Fruit fly (Drosophila melanogaster): ENCODE data around the gene Rev1.

Gene Rev1

DNA sequence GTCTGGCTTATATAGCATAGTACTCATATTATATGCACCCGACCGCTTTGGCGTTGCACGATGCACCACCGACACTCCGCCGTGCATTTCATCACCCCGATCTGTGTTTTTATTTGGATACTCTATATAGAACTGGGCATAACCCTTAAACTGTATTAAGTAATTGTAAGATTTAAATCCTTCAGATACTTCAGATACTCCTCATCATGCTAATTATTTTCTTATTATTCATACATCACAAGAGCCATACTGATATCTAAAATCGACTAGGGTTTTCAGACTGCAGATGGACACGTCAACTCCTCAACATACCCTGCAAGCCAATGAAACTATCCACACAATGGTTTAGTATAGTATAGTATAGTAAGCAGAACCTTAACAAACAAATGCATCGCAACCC, 30.6 kb upstream of the Rev1 start (continued):
- no peak for TF ChIP-seq pan (optimal IDR thresholded peaks at IDR 0.05)
- no peak for TF ChIP-seq pan (GFP tag; optimal IDR thresholded peaks at IDR 0.05 in 1 of 2, IDR thresholded peaks at IDR 0.05 in 1 of 2)
- peak; percentile 34; the same call in 1 of the 2 replicates for TF ChIP-seq HLH3B (GFP tag; IDR thresholded peaks at IDR 0.05)
- TF ChIP-seq abd-A (tag; optimal IDR thresholded peaks at IDR 0.05), result no peak
- no peak for TF ChIP-seq CG8765 (GFP tag; IDR thresholded peaks at IDR 0.05)
- TF ChIP-seq hbn (GFP tag; IDR thresholded peaks at IDR 0.05; ENCODE audit: partially characterized antibody), result no peak
- TF ChIP-seq Opbp (GFP tag; IDR thresholded peaks at IDR 0.05; ENCODE audit: partially characterized antibody), result no peak
- TF ChIP-seq shn (GFP tag; optimal IDR thresholded peaks at IDR 0.05), result no peak
- TF ChIP-seq grau (tag; optimal IDR thresholded peaks at IDR 0.05), result no peak
- TF ChIP-seq CG12769 (tag; optimal IDR thresholded peaks at IDR 0.05), result no peak
- no peak for TF ChIP-seq tup (GFP tag; optimal IDR thresholded peaks at IDR 0.05)
- TF ChIP-seq tll (GFP tag; optimal IDR thresholded peaks at IDR 0.05), result no peak
- TF ChIP-seq CG33557 (GFP tag; optimal IDR thresholded peaks at IDR 0.05), result no peak
- no peak for TF ChIP-seq ham (GFP tag; IDR thresholded peaks at IDR 0.05)
- TF ChIP-seq nau (GFP tag; optimal IDR thresholded peaks at IDR 0.05), result no peak
- no peak for TF ChIP-seq schlank (tag; optimal IDR thresholded peaks at IDR 0.05)
- TF ChIP-seq Dp (GFP tag; optimal IDR thresholded peaks at IDR 0.05), result no peak
- TF ChIP-seq her (GFP tag; optimal IDR thresholded peaks at IDR 0.05), result no peak
- no peak for TF ChIP-seq dimm (GFP tag; IDR thresholded peaks at IDR 0.05)
- TF ChIP-seq CG4424 (GFP tag; optimal IDR thresholded peaks at IDR 0.05), result peak; percentile 1
- 0 out of 2 replicates have a peak, but pooled peaks have one; percentile 20 for TF ChIP-seq Rx (GFP tag; IDR thresholded peaks at IDR 0.05)
- TF ChIP-seq Dip2 (GFP tag; IDR thresholded peaks at IDR 0.05), result no peak
- peak; percentile 55; the same call in 1 of the 3 replicates for TF ChIP-seq ci (GFP tag; IDR thresholded peaks at IDR 0.05)
- TF ChIP-seq CG11695 (GFP tag; IDR thresholded peaks at IDR 0.05), result no peak
- TF ChIP-seq CG3281 (GFP tag; optimal IDR thresholded peaks at IDR 0.05), result no peak
- peak; percentile 23; the same call in 2 of the 4 replicates for TF ChIP-seq Gug (GFP tag; IDR thresholded peaks at IDR 0.05)
- TF ChIP-seq sima (GFP tag; optimal IDR thresholded peaks at IDR 0.05), result no peak
- TF ChIP-seq Nf-YB (GFP tag; optimal IDR thresholded peaks at IDR 0.05), result no peak
- no peak for TF ChIP-seq Hand (GFP tag; optimal IDR thresholded peaks at IDR 0.05)
- no peak for TF ChIP-seq Neu2 (GFP tag; optimal IDR thresholded peaks at IDR 0.05; ENCODE audit: borderline replicate concordance)
- TF ChIP-seq pb (GFP tag; optimal IDR thresholded peaks at IDR 0.05), result no peak
- TF ChIP-seq CG6689 (GFP tag; IDR thresholded peaks at IDR 0.05), result peak; percentile 66
- no peak for TF ChIP-seq CG32532 (GFP tag; IDR thresholded peaks at IDR 0.05)
- TF ChIP-seq gsb-n (tag; optimal IDR thresholded peaks at IDR 0.05), result no peak
- 0 out of 2 replicates have a peak, but pooled peaks have one; percentile 15 for TF ChIP-seq CG10959 (GFP tag; IDR thresholded peaks at IDR 0.05)
- peak; percentile 42 for TF ChIP-seq Camta (GFP tag; optimal IDR thresholded peaks at IDR 0.05)
- TF ChIP-seq twi (tag; optimal IDR thresholded peaks at IDR 0.05), result no peak
- peak; percentile 22 for TF ChIP-seq Oli (tag; optimal IDR thresholded peaks at IDR 0.05)
- no peak for TF ChIP-seq Hr78 (GFP tag; optimal IDR thresholded peaks at IDR 0.05)
- no peak for TF ChIP-seq CG13123 (GFP tag; optimal IDR thresholded peaks at IDR 0.05)
- TF ChIP-seq CG3995 (GFP tag; optimal IDR thresholded peaks at IDR 0.05), result no peak
- peak; percentile 69 for TF ChIP-seq Drgx (GFP tag; IDR thresholded peaks at IDR 0.05)
- no peak for TF ChIP-seq da (GFP tag; optimal IDR thresholded peaks at IDR 0.05)
- TF ChIP-seq CG18011 (GFP tag; optimal IDR thresholded peaks at IDR 0.05), result no peak
- TF ChIP-seq CG8281 (tag; optimal IDR thresholded peaks at IDR 0.05), result no peak
- TF ChIP-seq esg (GFP tag; conservative IDR thresholded peaks at IDR 0.05), result no peak
- TF ChIP-seq onecut (GFP tag; IDR thresholded peaks at IDR 0.05), result no peak
- no peak for TF ChIP-seq en (GFP tag; optimal IDR thresholded peaks at IDR 0.05)
- TF ChIP-seq CG6791 (GFP tag; IDR thresholded peaks at IDR 0.05; ENCODE audit: partially characterized antibody), result no peak
- TF ChIP-seq CkIIα-i1 (GFP tag; IDR thresholded peaks at IDR 0.05), result no peak
- TF ChIP-seq Myb (GFP tag; optimal IDR thresholded peaks at IDR 0.05), result no peak
